Fruit fly (Drosophila melanogaster) whole organism, pupa: ENCODE measurements around the gene Rca1.

Source experiments
- CG10348 ChIP-seq: fragments of 200-800 bp; sonication (Bioruptor generic); IDR thresholded peaks from 2 replicates; pipeline ENCODE4 v1.3.6; 2022; ENCODE audit warnings: missing biosample characterization, missing genetic modification characterization
- CG13204 ChIP-seq: fragments of 200-800 bp; sonication (Bioruptor generic); optimal IDR thresholded peaks from 2 replicates; lab custom pipeline; 2018; ENCODE audit warnings: missing biosample characterization, mild to moderate bottlenecking, missing genetic modification characterization, moderate library complexity
- CG14655 ChIP-seq: fragments of 200-800 bp; sonication (Bioruptor generic); optimal IDR thresholded peaks from 3 replicates; lab custom pipeline; 2017; ENCODE audit warnings: mild to moderate bottlenecking, missing biosample characterization, missing genetic modification reagents, missing genetic modification characterization
- CG15710 ChIP-seq: fragments of 200-800 bp; sonication (Bioruptor generic); optimal IDR thresholded peaks from 2 replicates; lab custom pipeline; 2018; ENCODE audit warnings: missing biosample characterization, mild to moderate bottlenecking, missing genetic modification characterization, moderate library complexity
- CG17806 ChIP-seq: fragments of 200-800 bp; sonication (Bioruptor generic); optimal IDR thresholded peaks from 2 replicates; lab custom pipeline; 2018; ENCODE audit warnings: missing biosample characterization, mild to moderate bottlenecking, missing genetic modification characterization, moderate library complexity
- CG32121 ChIP-seq: fragments of 200-800 bp; sonication (Bioruptor generic); IDR thresholded peaks from 2 replicates; pipeline ENCODE4 v1.3.6; 2022; ENCODE audit warnings: missing biosample characterization, missing genetic modification characterization
- CG4496 ChIP-seq: fragments of 200-800 bp; sonication (Bioruptor generic); IDR thresholded peaks from 3 replicates; pipeline ENCODE4 v1.3.6; 2022; ENCODE audit warnings: missing biosample characterization, missing genetic modification characterization
- CG8159 ChIP-seq: fragments of 200-800 bp; sonication (Bioruptor generic); optimal IDR thresholded peaks from 3 replicates; lab custom pipeline; 2018; ENCODE audit warnings: missing biosample characterization, mild to moderate bottlenecking, missing genetic modification characterization, moderate library complexity
- CG8301 ChIP-seq: fragments of 200-800 bp; sonication (Bioruptor generic); optimal IDR thresholded peaks from 2 replicates; lab custom pipeline; 2018; ENCODE audit warnings: missing biosample characterization, mild to moderate bottlenecking, missing genetic modification characterization
- CG9948 ChIP-seq: fragments of 200-800 bp; sonication (Bioruptor generic); optimal IDR thresholded peaks from 2 replicates; lab custom pipeline; 2018; ENCODE audit warnings: missing biosample characterization, mild to moderate bottlenecking, missing genetic modification characterization, moderate library complexity
- D1 ChIP-seq: fragments of 200-800 bp; sonication (Bioruptor generic); optimal IDR thresholded peaks from 2 replicates; lab custom pipeline; 2018; ENCODE audit warnings: missing biosample characterization, mild to moderate bottlenecking, missing genetic modification characterization, moderate library complexity
- EcR ChIP-seq: fragments of 200-800 bp; sonication (Bioruptor generic); optimal IDR thresholded peaks from 3 replicates; lab custom pipeline; 2019; ENCODE audit warnings: missing biosample characterization, missing genetic modification characterization, mild to moderate bottlenecking, moderate library complexity, missing genetic modification reagents
- Pif1A ChIP-seq: fragments of 200-800 bp; sonication (Bioruptor generic); optimal IDR thresholded peaks from 3 replicates; lab custom pipeline; 2016; ENCODE audit warnings: missing biosample characterization, missing genetic modification characterization
- Pif1B ChIP-seq: fragments of 200-800 bp; sonication (Bioruptor generic); optimal IDR thresholded peaks from 3 replicates; lab custom pipeline; 2016; ENCODE audit warnings: missing biosample characterization, missing genetic modification characterization
- Snoo ChIP-seq: fragments of 200-800 bp; sonication (Bioruptor generic); optimal IDR thresholded peaks from 3 replicates; lab custom pipeline; 2017; ENCODE audit warnings: missing biosample characterization, mild to moderate bottlenecking, missing genetic modification characterization, inconsistent platforms
- fd96Ca ChIP-seq: fragments of 200-800 bp; sonication (Bioruptor generic); IDR thresholded peaks from 3 replicates; pipeline ENCODE4 v1.3.6; 2022; ENCODE audit warnings: missing biosample characterization, missing genetic modification characterization
- gl ChIP-seq: fragments of 200-800 bp; sonication (Bioruptor generic); optimal IDR thresholded peaks from 2 replicates; lab custom pipeline; 2018; ENCODE audit warnings: missing biosample characterization, mild to moderate bottlenecking, missing genetic modification characterization
- rn ChIP-seq: fragments of 200-800 bp; sonication (Bioruptor generic); IDR thresholded peaks from 2 replicates; pipeline ENCODE4 v1.3.6; 2022; ENCODE audit warnings: missing biosample characterization, missing genetic modification characterization

Gene Rca1

DNA sequence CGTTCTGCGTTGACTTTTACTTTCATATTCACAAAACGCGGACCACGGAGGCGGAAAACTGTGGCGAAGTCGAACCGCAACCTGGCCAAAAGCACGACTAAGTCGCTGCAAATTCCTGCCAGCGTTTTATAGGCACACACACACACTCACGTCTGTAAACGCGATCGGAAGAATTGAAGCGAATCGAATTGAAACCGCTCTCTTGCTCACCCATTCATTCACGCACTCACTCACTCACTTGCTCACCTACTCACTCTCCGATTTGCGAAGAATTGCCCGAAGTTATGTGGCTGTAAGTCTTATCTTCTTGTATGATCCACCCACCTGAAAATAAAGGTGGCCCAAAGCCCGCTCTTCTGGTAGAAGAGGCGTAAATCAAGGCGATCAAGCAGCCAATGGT lies 18.2 kb downstream of the Rca1 start, which contains the start of gene Nha1:
Gene Nha1 (minus strand): TSS at position 101 of the 400 bp plus-strand sequence.
- no peak for TF ChIP-seq gl (tag; lab: Kevin White, UChicago)
- TF ChIP-seq Pif1A (GFP tag; lab: Kevin White, UChicago) = no peak
- TF ChIP-seq CG32121 (GFP tag; lab: Robert Waterston, UW) = no peak

DNA sequence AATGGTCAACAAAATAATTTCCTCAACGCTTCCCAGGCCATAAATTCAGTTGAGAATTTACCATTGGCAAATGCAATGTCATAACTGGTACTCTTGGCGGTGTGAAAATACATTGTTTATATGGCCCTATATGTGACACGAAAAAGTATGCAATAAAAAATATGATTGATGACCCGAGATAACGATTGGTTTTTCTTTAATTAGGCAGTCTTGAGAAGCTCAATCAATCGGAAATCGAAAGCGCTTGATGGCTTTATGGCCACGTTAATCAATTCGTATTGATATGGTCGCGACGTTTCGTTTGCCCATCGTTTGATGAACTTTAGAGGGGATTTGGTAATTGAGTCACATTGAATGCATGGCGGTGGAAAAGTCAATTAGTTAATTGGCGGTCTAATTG lies 18.7 kb downstream of the Rca1 start:
- TF ChIP-seq rn (GFP tag; lab: Robert Waterston, UW) (no peak), CG13204 (no peak), CG10348 (no peak), CG4496 (no peak)

dm6 chr2L:6874006-6874405 lies 21.9 kb downstream of the Rca1 start:
- no peak for TF ChIP-seq Snoo (tag; lab: Kevin White, UChicago)
- no peak for TF ChIP-seq CG15710 (tag; lab: Kevin White, UChicago)
- no peak for TF ChIP-seq CG13204
- no peak for TF ChIP-seq EcR (GFP tag; lab: Kevin White, UChicago)
- no peak for TF ChIP-seq CG8159 (tag; lab: Kevin White, UChicago)
- TF ChIP-seq Pif1B = no peak
- no peak for TF ChIP-seq D1 (tag; lab: Kevin White, UChicago)
- no peak for TF ChIP-seq fd96Ca (GFP tag; lab: Robert Waterston, UW)
- no peak for TF ChIP-seq Pif1A (GFP tag; lab: Kevin White, UChicago)
- TF ChIP-seq CG4496 = no peak

DNA sequence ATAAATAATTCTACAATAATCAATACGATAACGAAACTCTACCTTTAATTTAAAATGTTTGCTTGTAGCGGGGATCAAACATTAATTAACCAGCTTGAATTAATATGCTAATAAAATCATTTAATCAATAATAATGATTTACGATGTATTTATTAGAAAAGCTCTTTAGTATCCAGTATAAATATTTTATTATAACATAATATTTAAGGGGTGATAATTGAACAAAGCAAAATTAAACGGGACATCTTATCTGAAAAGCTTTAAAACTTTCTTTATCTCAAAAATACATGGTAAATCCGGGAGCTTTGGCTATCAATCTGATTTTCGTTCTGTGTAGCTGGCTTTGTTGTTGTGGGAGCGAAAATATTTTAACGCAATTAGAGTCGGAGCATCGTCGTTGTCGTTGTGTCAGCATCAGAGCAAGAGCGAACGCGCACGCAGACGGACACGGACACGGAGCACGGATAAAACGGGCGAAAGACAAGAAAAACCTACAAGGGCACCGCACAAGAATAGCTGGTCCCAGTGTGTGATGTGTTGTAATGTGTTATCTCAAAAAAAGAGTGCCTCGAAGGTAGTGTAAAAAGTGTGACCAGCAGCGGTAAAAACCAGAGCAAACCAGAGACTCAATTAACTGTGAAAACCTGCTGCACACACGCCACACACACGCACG lies 22.5 kb downstream of the Rca1 start, which contains the start of gene Nlg2:
Gene Nlg2 (plus strand): TSS at position 375 of the 673 bp plus-strand sequence.
- TF ChIP-seq CG14655 (GFP tag; lab: Kevin White, UChicago) = peak; percentile 43
- peak; percentile 14 for TF ChIP-seq CG8301 (tag; lab: Kevin White, UChicago)
- TF ChIP-seq CG9948 (tag; lab: Kevin White, UChicago) = peak; percentile 36
- TF ChIP-seq Snoo (tag; lab: Kevin White, UChicago) = no peak
- TF ChIP-seq CG4496 = no peak
- peak; percentile 2 for TF ChIP-seq CG17806 (tag; lab: Kevin White, UChicago)
- TF ChIP-seq CG15710 (tag; lab: Kevin White, UChicago) = peak; percentile 41
- TF ChIP-seq EcR (GFP tag; lab: Kevin White, UChicago) = no peak
- TF ChIP-seq CG8159 (tag; lab: Kevin White, UChicago) = peak; percentile 66
